Worm (Caenorhabditis elegans) whole organism, early embryonic: ENCODE results near the gene pigs-1.

Experiments
- B0310.2 ChIP-seq: sonication (generic microtip); optimal IDR thresholded peaks from 2 replicates; lab custom pipeline; 2016; ENCODE audit warnings: mild to moderate bottlenecking, missing genetic modification characterization, missing compliant biosample characterization
- F13C5.2 ChIP-seq: sonication (generic microtip); optimal IDR thresholded peaks from 2 replicates; lab custom pipeline; 2017; ENCODE audit warnings: mild to moderate bottlenecking, missing genetic modification characterization, inconsistent platforms, missing compliant biosample characterization
- aly-1 ChIP-seq: sonication (generic microtip); optimal IDR thresholded peaks from 2 replicates; lab custom pipeline; 2016; ENCODE audit warnings: missing genetic modification characterization, missing compliant biosample characterization
- ama-1 ChIP-seq: fragments of 150-350 bp; optimal IDR thresholded peaks from 2 replicates; lab custom pipeline; 2014
- ceh-13 ChIP-seq: fragments of 200-800 bp; sonication (Bioruptor generic); optimal IDR thresholded peaks from 2 replicates; lab custom pipeline; 2018; ENCODE audit warnings: mild to moderate bottlenecking, missing genetic modification characterization, missing compliant biosample characterization
- ceh-36 ChIP-seq: sonication (generic microtip); optimal IDR thresholded peaks from 2 replicates; lab custom pipeline; 2016; ENCODE audit warnings: missing genetic modification characterization, inconsistent platforms, missing compliant biosample characterization
- ets-7 ChIP-seq: sonication (generic microtip); optimal IDR thresholded peaks from 2 replicates; lab custom pipeline; 2016; ENCODE audit warnings: missing genotype, missing genetic modification characterization, missing compliant biosample characterization
- flt-1 ChIP-seq: fragments of 200-800 bp; sonication (Bioruptor generic); IDR thresholded peaks from 2 replicates; pipeline ENCODE4 v1.3.6; 2022; ENCODE audit warnings: missing genetic modification characterization, missing compliant biosample characterization
- hmbx-1 ChIP-seq: sonication (generic microtip); optimal IDR thresholded peaks from 2 replicates; lab custom pipeline; 2016; ENCODE audit warnings: mild to moderate bottlenecking, missing genetic modification characterization, missing compliant biosample characterization
- hmg-4 ChIP-seq: fragments of 200-800 bp; sonication (Bioruptor generic); optimal IDR thresholded peaks from 2 replicates; lab custom pipeline; 2018; ENCODE audit warnings: mild to moderate bottlenecking, missing genetic modification characterization, missing compliant biosample characterization
- hnd-1 ChIP-seq: sonication (generic microtip); optimal IDR thresholded peaks from 2 replicates; lab custom pipeline; 2016; ENCODE audit warnings: missing genetic modification characterization, missing compliant biosample characterization
- pes-1 ChIP-seq: fragments of 200-800 bp; sonication (Bioruptor generic); IDR thresholded peaks from 2 replicates; pipeline ENCODE4 v1.3.6; 2022; ENCODE audit warnings: missing genetic modification reagents, missing genetic modification characterization, missing compliant biosample characterization
- scrt-1 ChIP-seq: fragments of 200-800 bp; sonication (Bioruptor generic); IDR thresholded peaks from 2 replicates; pipeline ENCODE4 v1.3.6; 2022; ENCODE audit warnings: missing genetic modification characterization, missing compliant biosample characterization
- sea-1 ChIP-seq: fragments of 200-800 bp; sonication (Bioruptor generic); conservative IDR thresholded peaks from 2 replicates; pipeline ENCODE4 v1.3.6; 2022; ENCODE audit warnings: missing genetic modification characterization, missing compliant biosample characterization
- tbx-11 ChIP-seq: fragments of 200-800 bp; sonication (Bioruptor generic); IDR thresholded peaks from 2 replicates; pipeline ENCODE4 v1.3.6; 2022; ENCODE audit warnings: missing genetic modification characterization, missing compliant biosample characterization
- tbx-37 ChIP-seq: fragments of 200-800 bp; sonication (Bioruptor generic); conservative IDR thresholded peaks from 2 replicates; pipeline ENCODE4 v1.3.6; 2022; ENCODE audit warnings: missing genetic modification reagents, missing genetic modification characterization, missing compliant biosample characterization
- tra-4 ChIP-seq: sonication (generic microtip); optimal IDR thresholded peaks from 2 replicates; lab custom pipeline; 2017; ENCODE audit warnings: missing genetic modification characterization, missing compliant biosample characterization

Gene pigs-1

DNA sequence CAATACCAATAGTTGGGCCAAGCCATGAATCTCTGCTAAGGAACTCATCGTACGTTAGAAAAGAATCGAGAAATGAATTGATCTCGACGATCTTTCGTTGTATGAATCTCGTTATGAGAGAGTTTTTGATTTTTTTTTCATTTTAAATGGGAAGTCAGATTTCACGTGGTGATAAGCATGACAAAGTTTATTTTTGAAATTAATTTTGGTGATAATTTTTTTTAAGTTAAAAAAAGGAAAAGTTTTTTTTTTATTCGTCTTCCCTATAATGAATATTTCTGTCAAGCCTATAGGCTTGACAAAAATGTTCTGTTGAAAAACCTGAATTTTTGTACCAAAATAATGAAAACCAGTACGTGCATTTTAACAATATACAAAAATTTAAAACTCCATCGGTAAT is 13.0 kb downstream of the pigs-1 start, which contains the start of gene K08F4.5:
Gene K08F4.5, minus strand, starts transcription at position 101 of the 400 bp plus-strand sequence.
- no peak for TF ChIP-seq pes-1 (GFP tag; lab: Robert Waterston, UW)

DNA sequence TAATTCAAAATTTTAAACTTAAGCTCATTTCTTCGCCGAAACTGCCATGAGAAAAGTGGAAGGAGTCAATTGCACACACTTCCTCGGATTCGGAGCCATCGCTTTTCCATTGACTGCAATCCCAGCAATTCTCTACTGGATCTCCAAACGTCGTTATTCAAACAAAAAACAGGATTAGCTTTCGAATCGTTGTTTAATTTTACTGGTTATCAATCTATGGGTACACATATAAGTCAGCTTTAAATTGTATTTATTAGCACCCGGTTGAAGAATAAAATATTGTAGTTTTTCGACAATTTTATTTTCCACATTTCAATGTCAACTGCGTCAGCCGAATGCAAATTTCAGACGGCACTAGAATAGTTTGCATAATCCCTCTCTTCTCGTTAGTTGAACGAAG is 18.9 kb downstream of the pigs-1 start, which contains the start of gene glt-3:
Gene glt-3, plus strand, starts transcription at position 301 of the 400 bp plus-strand sequence.
- TF ChIP-seq tra-4 (tag; lab: Kevin White, UChicago) = no peak
- TF ChIP-seq scrt-1 (GFP tag; lab: Robert Waterston, UW) = no peak
- TF ChIP-seq tbx-37 = no peak
- TF ChIP-seq hnd-1 (tag; lab: Kevin White, UChicago) = no peak
- TF ChIP-seq ceh-13 (GFP tag; lab: Kevin White, UChicago) = no peak
- no peak for TF ChIP-seq ets-7
- no peak for TF ChIP-seq ama-1 (lab: Kevin White, UChicago)
- no peak for TF ChIP-seq F13C5.2 (tag; lab: Kevin White, UChicago)
- no peak for TF ChIP-seq hmbx-1
- TF ChIP-seq pes-1 (GFP tag; lab: Robert Waterston, UW) = no peak
- no peak for TF ChIP-seq sea-1 (GFP tag; lab: Robert Waterston, UW)
- TF ChIP-seq B0310.2 (tag; lab: Kevin White, UChicago) = no peak
- no peak for TF ChIP-seq ceh-36 (tag; lab: Kevin White, UChicago)
- no peak for TF ChIP-seq aly-1 (tag; lab: Kevin White, UChicago)

DNA sequence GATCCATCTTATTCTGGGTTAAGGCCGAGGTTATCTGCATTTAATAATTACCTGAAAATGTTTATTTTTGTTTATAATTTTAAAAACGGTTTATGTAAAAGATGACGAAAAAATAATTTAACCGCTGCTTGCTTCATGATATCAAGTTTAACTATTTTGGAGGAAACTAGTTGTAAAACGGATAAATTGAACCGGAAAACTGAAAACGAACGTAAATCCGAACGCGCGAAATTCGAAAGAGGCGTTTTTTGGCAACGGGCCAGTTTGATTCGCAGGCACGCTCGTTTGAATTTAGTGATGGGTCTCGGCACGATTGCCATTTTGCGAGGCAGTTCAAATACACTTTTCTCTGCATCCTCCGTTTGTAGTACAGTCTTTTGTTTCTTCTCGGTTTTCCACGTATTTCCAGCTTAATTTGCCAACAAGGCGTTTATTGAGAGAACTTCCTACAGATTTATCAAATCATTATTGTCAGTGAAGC is 19.9 kb downstream of the pigs-1 start, which contains the start of the genes gtbp-1 and K08F4.3:
Gene gtbp-1, minus strand, starts transcription at position 51 of the 481 bp plus-strand sequence.
Gene K08F4.3, plus strand, starts transcription at position 352 of the 481 bp plus-strand sequence.
- TF ChIP-seq hmg-4 (GFP tag; lab: Kevin White, UChicago) (no peak), B0310.2 (tag; lab: Kevin White, UChicago) (no peak), ets-7 (no peak), F13C5.2 (tag; lab: Kevin White, UChicago) (no peak), ceh-36 (tag; lab: Kevin White, UChicago) (no peak), sea-1 (GFP tag; lab: Robert Waterston, UW) (no peak), tbx-11 (GFP tag; lab: Robert Waterston, UW) (no peak), tbx-37 (no peak), hnd-1 (tag; lab: Kevin White, UChicago) (no peak), scrt-1 (GFP tag; lab: Robert Waterston, UW) (no peak), hmbx-1 (no peak), flt-1 (GFP tag; lab: Robert Waterston, UW) (no peak), tra-4 (tag; lab: Kevin White, UChicago) (no peak), pes-1 (GFP tag; lab: Robert Waterston, UW) (no peak)

DNA sequence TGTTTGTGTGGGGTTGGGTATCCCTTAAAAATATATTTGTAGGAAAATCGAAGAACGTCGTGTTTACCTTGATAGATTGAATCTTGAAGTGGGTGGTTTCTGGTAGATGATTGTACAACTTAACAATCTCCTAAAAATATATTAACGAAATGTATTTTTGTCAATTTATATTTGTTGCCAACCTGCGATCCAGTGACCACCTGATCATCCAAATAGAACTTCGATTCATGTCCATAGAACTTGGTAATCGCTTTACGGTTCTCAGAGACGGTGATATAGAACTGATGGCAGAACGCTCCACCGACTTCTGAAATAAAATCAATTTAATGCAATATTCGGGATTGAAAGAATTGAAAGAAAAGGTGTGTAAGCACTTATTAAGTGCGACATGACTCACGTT is 20.4 kb downstream of the pigs-1 start:
- TF ChIP-seq B0310.2 (tag; lab: Kevin White, UChicago) (no peak), scrt-1 (GFP tag; lab: Robert Waterston, UW) (no peak), hmbx-1 (no peak), F13C5.2 (tag; lab: Kevin White, UChicago) (no peak), hmg-4 (GFP tag; lab: Kevin White, UChicago) (no peak), tbx-37 (no peak), sea-1 (GFP tag; lab: Robert Waterston, UW) (no peak), ceh-13 (GFP tag; lab: Kevin White, UChicago) (no peak), tra-4 (tag; lab: Kevin White, UChicago) (no peak), ceh-36 (tag; lab: Kevin White, UChicago) (no peak), flt-1 (GFP tag; lab: Robert Waterston, UW) (no peak)

DNA sequence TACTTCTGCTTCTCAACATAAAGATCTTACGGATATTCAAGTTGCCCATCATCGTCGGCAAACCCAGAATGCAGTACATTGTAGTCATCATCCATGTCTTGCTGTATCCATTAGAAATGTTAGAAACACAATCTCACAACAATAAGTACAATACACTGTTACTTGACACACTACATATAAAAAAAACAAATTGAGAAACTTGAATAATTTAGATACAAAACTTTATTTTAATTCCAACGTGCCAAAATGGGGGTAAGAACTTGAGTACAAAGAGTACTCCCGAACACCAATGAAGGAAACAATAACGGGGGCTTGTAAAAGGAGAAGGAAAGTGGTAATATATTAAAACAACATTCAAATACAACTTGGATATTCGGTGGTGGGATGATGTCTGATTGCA is 22.3 kb downstream of the pigs-1 start, which contains the start of gene ctf-18:
Gene ctf-18, minus strand, starts transcription at position 101 of the 400 bp plus-strand sequence.
- TF ChIP-seq hnd-1 (tag; lab: Kevin White, UChicago) (no peak), sea-1 (GFP tag; lab: Robert Waterston, UW) (no peak), tbx-11 (GFP tag; lab: Robert Waterston, UW) (no peak), B0310.2 (tag; lab: Kevin White, UChicago) (no peak), flt-1 (GFP tag; lab: Robert Waterston, UW) (no peak)

DNA sequence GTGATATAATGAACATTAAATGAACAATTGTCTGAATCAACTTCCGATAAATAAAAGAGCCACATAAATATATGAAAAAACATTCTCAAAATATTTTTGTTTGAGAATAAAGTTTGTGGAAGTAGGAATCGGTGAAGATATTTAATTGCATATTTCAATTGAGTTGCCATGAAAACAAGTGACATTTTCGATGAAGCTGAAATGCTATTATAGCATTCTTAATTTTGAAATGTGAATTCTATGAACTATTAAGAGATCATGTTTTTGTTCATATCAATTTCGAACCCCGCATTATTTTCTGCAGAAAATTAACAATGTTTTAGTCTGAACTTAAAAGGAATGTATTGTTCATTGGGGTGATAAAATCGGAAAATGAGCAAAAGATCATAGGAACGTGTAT is 26.6 kb downstream of the pigs-1 start, which contains the start of gene irld-21:
Gene irld-21, minus strand, starts transcription at position 101 of the 400 bp plus-strand sequence.
- TF ChIP-seq hnd-1 (tag; lab: Kevin White, UChicago) = no peak
- TF ChIP-seq hmbx-1 = no peak
- TF ChIP-seq tra-4 (tag; lab: Kevin White, UChicago) = no peak
- no peak for TF ChIP-seq pes-1 (GFP tag; lab: Robert Waterston, UW)
- no peak for TF ChIP-seq F13C5.2 (tag; lab: Kevin White, UChicago)
- no peak for TF ChIP-seq ets-7

DNA sequence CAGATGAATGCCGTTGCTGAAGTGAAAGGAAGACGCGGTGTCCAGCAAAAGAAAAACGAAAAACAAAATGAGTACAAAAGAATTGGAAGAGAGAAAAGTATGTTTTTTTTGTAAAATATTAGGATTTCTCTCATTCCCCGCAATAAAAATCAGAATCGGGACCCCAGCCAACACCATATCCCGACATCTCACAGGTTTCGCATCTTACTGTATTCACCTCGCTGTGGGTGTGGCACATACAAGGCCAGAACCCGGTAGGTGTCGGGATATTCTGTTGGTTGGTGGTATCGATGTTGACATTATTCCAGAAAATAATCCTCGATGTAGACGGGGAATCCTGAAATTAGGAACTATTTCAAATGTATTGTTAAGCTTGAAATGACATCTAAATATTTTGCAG is 32.1 kb downstream of the pigs-1 start:
- TF ChIP-seq sea-1 (GFP tag; lab: Robert Waterston, UW) = no peak
- TF ChIP-seq hmg-4 (GFP tag; lab: Kevin White, UChicago) = no peak
- no peak for TF ChIP-seq hnd-1 (tag; lab: Kevin White, UChicago)
- TF ChIP-seq tbx-37 = no peak
- TF ChIP-seq hmbx-1 = no peak
- TF ChIP-seq scrt-1 (GFP tag; lab: Robert Waterston, UW) = no peak
- TF ChIP-seq ets-7 = no peak
- no peak for TF ChIP-seq ceh-36 (tag; lab: Kevin White, UChicago)

DNA sequence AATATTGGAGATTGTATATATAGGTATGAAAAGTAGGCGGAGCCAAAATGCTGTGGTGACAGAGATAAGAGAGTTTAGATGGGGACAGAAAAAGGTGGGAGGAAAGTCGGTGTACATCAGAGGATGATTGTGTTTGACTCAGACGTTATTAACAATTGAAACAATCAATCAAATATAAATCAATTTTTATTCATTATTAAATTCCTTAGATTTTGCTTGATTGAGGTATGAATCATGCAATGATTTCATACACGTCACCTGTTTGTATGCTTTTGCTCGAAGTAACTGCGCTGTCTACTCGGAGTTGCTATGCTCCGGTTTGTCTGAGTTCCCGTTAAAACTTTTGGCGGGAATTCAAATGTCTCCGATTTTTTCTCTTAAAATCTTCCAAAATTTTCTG is 33.7 kb downstream of the pigs-1 start, which contains the start of gene C04G2.10:
Gene C04G2.10, plus strand, starts transcription at position 301 of the 400 bp plus-strand sequence.
- TF ChIP-seq pes-1 (GFP tag; lab: Robert Waterston, UW) = no peak
- TF ChIP-seq scrt-1 (GFP tag; lab: Robert Waterston, UW) = no peak
- no peak for TF ChIP-seq tbx-11 (GFP tag; lab: Robert Waterston, UW)
- no peak for TF ChIP-seq hnd-1 (tag; lab: Kevin White, UChicago)
- TF ChIP-seq ceh-13 (GFP tag; lab: Kevin White, UChicago) = no peak
- no peak for TF ChIP-seq B0310.2 (tag; lab: Kevin White, UChicago)
- TF ChIP-seq ets-7 = no peak
- no peak for TF ChIP-seq hmbx-1
- no peak for TF ChIP-seq ama-1 (lab: Kevin White, UChicago)
- TF ChIP-seq aly-1 (tag; lab: Kevin White, UChicago) = no peak
- TF ChIP-seq hmg-4 (GFP tag; lab: Kevin White, UChicago) = no peak
